Worm (Caenorhabditis elegans) whole organism, young adult: ENCODE results near the gene tat-3.

Experiments used
- B0019.2 ChIP-seq: fragments of 200-800 bp; sonication (Bioruptor generic); conservative IDR thresholded peaks from 2 replicates; pipeline ENCODE4 v1.3.6; 2022; ENCODE audit warnings: missing genetic modification reagents, missing genetic modification characterization, missing compliant biosample characterization
- D2030.7 ChIP-seq: fragments of 200-800 bp; sonication (Bioruptor generic); IDR thresholded peaks from 2 replicates; pipeline ENCODE4 v1.3.6; 2022; ENCODE audit warnings: missing genetic modification reagents, missing genetic modification characterization, missing compliant biosample characterization
- F49E8.2 ChIP-seq: sonication (generic microtip); optimal IDR thresholded peaks from 3 replicates; lab custom pipeline; 2017; ENCODE audit warnings: missing genetic modification characterization, mild to moderate bottlenecking, missing compliant biosample characterization, antibody characterized with exemption, moderate library complexity; ENCODE audit not compliant: insufficient read depth
- F57A8.1 ChIP-seq: fragments of 200-800 bp; sonication (Bioruptor generic); optimal IDR thresholded peaks from 2 replicates; lab custom pipeline; 2018; ENCODE audit warnings: mild to moderate bottlenecking, missing genetic modification characterization, moderate library complexity, missing compliant biosample characterization
- K11D2.4 ChIP-seq: fragments of 200-800 bp; sonication (Bioruptor generic); IDR thresholded peaks from 2 replicates; pipeline ENCODE4 v1.3.6; 2022; ENCODE audit warnings: missing genetic modification reagents, missing genetic modification characterization, missing compliant biosample characterization
- Y53F4B.3 ChIP-seq: fragments of 200-800 bp; sonication (Bioruptor generic); IDR thresholded peaks from 2 replicates; pipeline ENCODE4 v1.3.6; 2022; ENCODE audit warnings: missing genetic modification reagents, missing genetic modification characterization, missing compliant biosample characterization
- Y95B8A.8 ChIP-seq: fragments of 200-800 bp; sonication (Bioruptor generic); IDR thresholded peaks from 2 replicates; pipeline ENCODE4 v1.3.6; 2022; ENCODE audit warnings: missing genetic modification reagents, missing genetic modification characterization, missing compliant biosample characterization
- ZK185.1 ChIP-seq: sonication (generic microtip); optimal IDR thresholded peaks from 2 replicates; lab custom pipeline; 2016; ENCODE audit warnings: mild to moderate bottlenecking, missing genetic modification characterization, missing compliant biosample characterization; ENCODE audit not compliant: poor library complexity, severe bottlenecking
- aptf-2 ChIP-seq: fragments of 200-800 bp; sonication (Bioruptor generic); conservative IDR thresholded peaks from 2 replicates; pipeline ENCODE4 v1.3.6; 2022; ENCODE audit warnings: missing genetic modification reagents, missing genetic modification characterization, missing compliant biosample characterization
- attf-6 ChIP-seq: fragments of 200-800 bp; sonication (Bioruptor generic); IDR thresholded peaks from 2 replicates; pipeline ENCODE4 v1.3.6; 2022; ENCODE audit warnings: missing genetic modification reagents, missing genetic modification characterization, missing compliant biosample characterization
- ceh-27 ChIP-seq: fragments of 200-800 bp; sonication (Bioruptor generic); optimal IDR thresholded peaks from 2 replicates; lab custom pipeline; 2018; ENCODE audit warnings: mild to moderate bottlenecking, missing genetic modification characterization, moderate library complexity, missing compliant biosample characterization
- ceh-58 ChIP-seq: fragments of 200-800 bp; sonication (Bioruptor generic); IDR thresholded peaks from 2 replicates; pipeline ENCODE4 v1.3.6; 2022; ENCODE audit warnings: missing genetic modification characterization, missing compliant biosample characterization
- ceh-91 ChIP-seq: fragments of 200-800 bp; sonication (Bioruptor generic); IDR thresholded peaks from 2 replicates; pipeline ENCODE4 v1.3.6; 2022; ENCODE audit warnings: missing genetic modification reagents, missing genetic modification characterization, missing compliant biosample characterization
- dpl-1 ChIP-seq: fragments of 150-350 bp; optimal IDR thresholded peaks from 2 replicates; lab custom pipeline; 2014; ENCODE audit warnings: missing biosample characterization, missing genetic modification reagents, missing genetic modification characterization
- egl-44 ChIP-seq: fragments of 200-800 bp; sonication (Bioruptor generic); IDR thresholded peaks from 2 replicates; pipeline ENCODE4 v1.3.6; 2022; ENCODE audit warnings: missing genetic modification reagents, missing genetic modification characterization, missing compliant biosample characterization
- egrh-3 ChIP-seq: fragments of 200-800 bp; sonication (Bioruptor generic); IDR thresholded peaks from 2 replicates; pipeline ENCODE4 v1.3.6; 2022; ENCODE audit warnings: missing genetic modification reagents, missing genetic modification characterization, missing compliant biosample characterization
- gei-17 ChIP-seq: fragments of 200-800 bp; sonication (Bioruptor generic); optimal IDR thresholded peaks from 2 replicates; lab custom pipeline; 2018; ENCODE audit warnings: mild to moderate bottlenecking, missing genetic modification characterization, missing compliant biosample characterization
- him-1 ChIP-seq: sonication (generic microtip); optimal IDR thresholded peaks from 2 replicates; lab custom pipeline; 2016; ENCODE audit warnings: missing genotype, missing genetic modification reagents, missing genetic modification characterization, missing compliant biosample characterization
- hlh-12 ChIP-seq: sonication (generic microtip); optimal IDR thresholded peaks from 2 replicates; lab custom pipeline; 2016; ENCODE audit warnings: missing genetic modification characterization, missing compliant biosample characterization
- hmg-1.2 ChIP-seq: fragments of 200-800 bp; sonication (Bioruptor generic); IDR thresholded peaks from 2 replicates; pipeline ENCODE4 v1.3.6; 2022; ENCODE audit warnings: missing genetic modification reagents, missing genetic modification characterization, missing compliant biosample characterization
- hrde-1 ChIP-seq: sonication (generic microtip); optimal IDR thresholded peaks from 2 replicates; lab custom pipeline; 2016; ENCODE audit warnings: missing genetic modification characterization, mild to moderate bottlenecking, missing compliant biosample characterization, moderate library complexity, missing genotype, missing genetic modification reagents, borderline replicate concordance
- hsf-1 ChIP-seq: fragments of 200-800 bp; sonication (Bioruptor generic); IDR thresholded peaks from 2 replicates; pipeline ENCODE4 v1.3.6; 2022; ENCODE audit warnings: missing genetic modification reagents, missing genetic modification characterization, missing compliant biosample characterization
- lag-1 ChIP-seq: fragments of 200-800 bp; sonication (Bioruptor generic); IDR thresholded peaks from 2 replicates; pipeline ENCODE4 v1.3.6; 2022; ENCODE audit warnings: missing genetic modification reagents, missing genetic modification characterization, missing compliant biosample characterization
- lin-26 ChIP-seq: fragments of 200-800 bp; sonication (Bioruptor generic); IDR thresholded peaks from 2 replicates; pipeline ENCODE4 v1.3.6; 2022; ENCODE audit warnings: missing genetic modification reagents, missing genetic modification characterization, missing compliant biosample characterization
- lin-40 ChIP-seq: sonication (generic microtip); optimal IDR thresholded peaks from 2 replicates; lab custom pipeline; 2016; ENCODE audit warnings: missing genetic modification characterization, mild to moderate bottlenecking, missing compliant biosample characterization, missing genotype, missing genetic modification reagents
- lir-1 ChIP-seq: fragments of 200-800 bp; sonication (Bioruptor generic); conservative IDR thresholded peaks from 2 replicates; pipeline ENCODE4 v1.3.6; 2022; ENCODE audit warnings: missing genetic modification reagents, missing genetic modification characterization, missing compliant biosample characterization
- mel-28 ChIP-seq: sonication (generic microtip); optimal IDR thresholded peaks from 2 replicates; lab custom pipeline; 2016; ENCODE audit warnings: borderline replicate concordance, mild to moderate bottlenecking, missing genetic modification characterization, missing compliant biosample characterization
- nfya-1 ChIP-seq: sonication (generic microtip); optimal IDR thresholded peaks from 2 replicates; lab custom pipeline; 2017; ENCODE audit warnings: antibody characterized with exemption, missing compliant biosample characterization, missing genetic modification characterization, borderline replicate concordance; ENCODE audit not compliant: insufficient read depth
- nfya-2 ChIP-seq: fragments of 200-800 bp; sonication (Bioruptor generic); IDR thresholded peaks from 2 replicates; pipeline ENCODE4 v1.3.6; 2022; ENCODE audit warnings: missing genetic modification reagents, missing genetic modification characterization, missing compliant biosample characterization
- nhr-120 ChIP-seq: fragments of 200-800 bp; sonication (Bioruptor generic); IDR thresholded peaks from 2 replicates; pipeline ENCODE4 v1.3.6; 2022; ENCODE audit warnings: missing genetic modification characterization, missing compliant biosample characterization
- nhr-80 ChIP-seq: sonication (generic microtip); optimal IDR thresholded peaks from 2 replicates; lab custom pipeline; 2016; ENCODE audit warnings: missing genetic modification characterization, missing compliant biosample characterization
- nhr-90 ChIP-seq: sonication (generic microtip); optimal IDR thresholded peaks from 2 replicates; lab custom pipeline; 2016; ENCODE audit warnings: missing genotype, mild to moderate bottlenecking, missing genetic modification characterization, missing compliant biosample characterization
- pbrm-1 ChIP-seq: fragments of 200-800 bp; sonication (Bioruptor generic); IDR thresholded peaks from 2 replicates; pipeline ENCODE4 v1.3.6; 2022; ENCODE audit warnings: missing genetic modification reagents, missing genetic modification characterization, missing compliant biosample characterization
- rec-8 ChIP-seq, 2 experiments: sonication (generic microtip); optimal IDR thresholded peaks; 2 replicates each; lab custom pipeline; 2016; ENCODE audit warnings: mild to moderate bottlenecking in 2 of 2, missing genetic modification characterization in 2 of 2, missing genetic modification reagents in 2 of 2, missing genotype in 2 of 2, missing biosample characterization in 1 of 2, missing compliant biosample characterization in 1 of 2, moderate library complexity in 1 of 2
- repo-1 ChIP-seq: sonication (generic microtip); optimal IDR thresholded peaks from 2 replicates; lab custom pipeline; 2017; ENCODE audit warnings: mild to moderate bottlenecking, missing genetic modification characterization, missing compliant biosample characterization
- rpc-1 ChIP-seq, 2 experiments: fragments of 150-350 bp in 1 of 2; sonication (generic microtip) in 1 of 2; optimal IDR thresholded peaks; 2 replicates each; lab custom pipeline; 2014 to 2018; ENCODE audit warnings: missing biosample characterization in 1 of 2, missing genetic modification characterization in 1 of 2, missing genetic modification reagents in 1 of 2, missing genotype in 1 of 2
- snpc-4 ChIP-seq, 5 experiments: fragments of 150-350 bp in 1 of 5; sonication (generic microtip) in 4 of 5; optimal IDR thresholded peaks; 2 replicates each; lab custom pipeline; 2014 to 2018; ENCODE audit warnings: missing genetic modification characterization in 5 of 5, missing biosample characterization in 3 of 5, antibody characterized with exemption in 2 of 5, mild to moderate bottlenecking in 2 of 5, missing compliant biosample characterization in 2 of 5, missing genotype in 2 of 5, moderate library complexity in 2 of 5, missing genetic modification reagents in 1 of 5
- tbp1 ChIP-seq: fragments of 200-800 bp; sonication (Bioruptor generic); optimal IDR thresholded peaks from 2 replicates; lab custom pipeline; 2018; ENCODE audit warnings: mild to moderate bottlenecking, missing genetic modification characterization, missing compliant biosample characterization
- tbx-9 ChIP-seq: sonication (generic microtip); optimal IDR thresholded peaks from 2 replicates; lab custom pipeline; 2016; ENCODE audit warnings: borderline replicate concordance, missing genetic modification characterization, inconsistent platforms, missing compliant biosample characterization
- tlf-1 ChIP-seq: fragments of 200-800 bp; sonication (Bioruptor generic); optimal IDR thresholded peaks from 2 replicates; lab custom pipeline; 2018; ENCODE audit warnings: mild to moderate bottlenecking, missing genetic modification characterization, missing compliant biosample characterization
- unc-62 ChIP-seq: fragments of 150-350 bp; optimal IDR thresholded peaks from 2 replicates; lab custom pipeline; 2014; ENCODE audit warnings: missing biosample characterization, missing genetic modification reagents, missing genetic modification characterization
- xnd-1 ChIP-seq: sonication (generic microtip); optimal IDR thresholded peaks from 2 replicates; lab custom pipeline; 2016; ENCODE audit warnings: missing genotype, missing genetic modification reagents, missing genetic modification characterization, missing compliant biosample characterization
- ztf-18 ChIP-seq: sonication (generic microtip); optimal IDR thresholded peaks from 2 replicates; lab custom pipeline; 2016; ENCODE audit warnings: missing genotype, mild to moderate bottlenecking, missing genetic modification characterization, missing compliant biosample characterization
- ztf-22 ChIP-seq: fragments of 200-800 bp; sonication (Bioruptor generic); optimal IDR thresholded peaks from 2 replicates; lab custom pipeline; 2018; ENCODE audit warnings: mild to moderate bottlenecking, missing genetic modification characterization, moderate library complexity, missing compliant biosample characterization
- ztf-25 ChIP-seq: fragments of 200-800 bp; sonication (Bioruptor generic); IDR thresholded peaks from 2 replicates; pipeline ENCODE4 v1.3.6; 2022; ENCODE audit warnings: missing genetic modification reagents, missing genetic modification characterization, missing compliant biosample characterization
- ztf-6 ChIP-seq: fragments of 200-800 bp; sonication (Bioruptor generic); IDR thresholded peaks from 2 replicates; pipeline ENCODE4 v1.3.6; 2022; ENCODE audit warnings: missing genetic modification reagents, missing genetic modification characterization, missing compliant biosample characterization

The tat-3 gene

ce11 chrIII:10720170-10720569, 10.3 kb downstream of the tat-3 start (continued):
- TF ChIP-seq egrh-3 (GFP tag; lab: Robert Waterston, UW) = 0 out of 2 replicates have a peak, but pooled peaks have one; percentile 12
- TF ChIP-seq lir-1 (GFP tag; lab: Robert Waterston, UW) = peak; percentile 41
- TF ChIP-seq ztf-18 (tag; lab: Kevin White, UChicago) = peak; percentile 44
- peak; percentile 79 for TF ChIP-seq lin-40 (tag; lab: Kevin White, UChicago)
- TF ChIP-seq hsf-1 = 0 out of 2 replicates have a peak, but pooled peaks have one; percentile 7
- peak; percentile 73 for TF ChIP-seq lin-26 (GFP tag; lab: Robert Waterston, UW)
- no peak for TF ChIP-seq B0019.2 (GFP tag; lab: Robert Waterston, UW)
- TF ChIP-seq F57A8.1 (GFP tag; lab: Kevin White, UChicago) = no peak
- TF ChIP-seq hmg-1.2 (GFP tag; lab: Robert Waterston, UW) = peak; percentile 92
- no peak for TF ChIP-seq nhr-90 (tag; lab: Kevin White, UChicago)
- no peak for TF ChIP-seq xnd-1 (tag; lab: Kevin White, UChicago)
- TF ChIP-seq him-1 (tag; lab: Kevin White, UChicago) = no peak
- no peak for TF ChIP-seq hrde-1 (tag; lab: Kevin White, UChicago)
- no peak for TF ChIP-seq ceh-58 (GFP tag; lab: Robert Waterston, UW)
- TF ChIP-seq lag-1 = no peak
- TF ChIP-seq pbrm-1 (GFP tag; lab: Robert Waterston, UW) = peak; percentile 79
- no peak for TF ChIP-seq snpc-4 (GFP tag; optimal IDR thresholded peaks at IDR 0.05; lab: Kevin White, UChicago)
- peak in 2 of 4 experiments; percentile 26 to 30 for TF ChIP-seq snpc-4 (tag; optimal IDR thresholded peaks at IDR 0.05; lab: Kevin White, UChicago)
- TF ChIP-seq ceh-27 (GFP tag; lab: Kevin White, UChicago) = peak; percentile 72
- no peak for TF ChIP-seq Y53F4B.3 (GFP tag; lab: Robert Waterston, UW)
- no peak for TF ChIP-seq hlh-12
- TF ChIP-seq egl-44 = peak; percentile 59; the same call in 1 of the 2 replicates
- TF ChIP-seq D2030.7 = no peak
- no peak for TF ChIP-seq attf-6 (GFP tag; lab: Robert Waterston, UW)
- TF ChIP-seq ztf-6 (GFP tag; lab: Robert Waterston, UW) = no peak
- no peak for TF ChIP-seq tbx-9
- peak; percentile 57 for TF ChIP-seq tlf-1 (GFP tag; lab: Kevin White, UChicago)
- TF ChIP-seq K11D2.4 (GFP tag; lab: Robert Waterston, UW) = peak; percentile 71; the same call in 1 of the 2 replicates
- no peak for TF ChIP-seq dpl-1 (GFP tag; lab: Kevin White, UChicago)
- TF ChIP-seq aptf-2 = no peak
- TF ChIP-seq tbp1 = peak; percentile 58
- no peak for TF ChIP-seq nhr-120 (GFP tag; lab: Robert Waterston, UW)
- no peak for TF ChIP-seq ceh-91 (GFP tag; lab: Robert Waterston, UW)
- TF ChIP-seq nhr-80 (tag; lab: Kevin White, UChicago) = peak; percentile 95
- TF ChIP-seq Y95B8A.8 (GFP tag; lab: Robert Waterston, UW) = 0 out of 2 replicates have a peak, but pooled peaks have one; percentile 25
- no peak for TF ChIP-seq ztf-25 (GFP tag; lab: Robert Waterston, UW)
- peak; percentile 42 for TF ChIP-seq ZK185.1
- TF ChIP-seq F49E8.2 (tag; lab: Kevin White, UChicago) = no peak
- no peak for TF ChIP-seq rec-8 (tag; optimal IDR thresholded peaks at IDR 0.05; lab: Kevin White, UChicago)
- TF ChIP-seq repo-1 (tag; lab: Kevin White, UChicago) = no peak
- TF ChIP-seq ztf-22 (GFP tag; lab: Kevin White, UChicago) = peak; percentile 54
- no peak for TF ChIP-seq nfya-2 (GFP tag; lab: Robert Waterston, UW)
- TF ChIP-seq rpc-1 (optimal IDR thresholded peaks at IDR 0.05; lab: Kevin White, UChicago) = no peak
- TF ChIP-seq rpc-1 (tag; optimal IDR thresholded peaks at IDR 0.05; lab: Kevin White, UChicago) = no peak
- peak; percentile 37 for TF ChIP-seq gei-17 (GFP tag; lab: Kevin White, UChicago)
- TF ChIP-seq mel-28 (tag; lab: Kevin White, UChicago) = no peak
- TF ChIP-seq nfya-1 = no peak
- no peak for TF ChIP-seq unc-62
